Fruit fly (Drosophila melanogaster) Kc167 (cell line): Measurements from ENCODE around the gene CG11037.

Source experiments
- Myc ChIP-seq: fragments of >200 bp; optimal IDR thresholded peaks from 2 replicates; lab custom pipeline; 2017; ENCODE audit warnings: missing external identifiers
- Sin3A ChIP-seq: fragments of >200 bp; optimal IDR thresholded peaks from 2 replicates; lab custom pipeline; 2018; ENCODE audit warnings: missing external identifiers
- h ChIP-seq: fragments of >200 bp; optimal IDR thresholded peaks from 3 replicates; lab custom pipeline; 2018; ENCODE audit warnings: missing external identifiers
- insv ChIP-seq: fragments of >200 bp; optimal IDR thresholded peaks from 3 replicates; lab custom pipeline; 2018; ENCODE audit warnings: missing external identifiers
- psq ChIP-seq: fragments of >200 bp; optimal IDR thresholded peaks from 2 replicates; lab custom pipeline; 2017; ENCODE audit warnings: missing external identifiers
- ttk ChIP-seq: sonication (Bioruptor generic); optimal IDR thresholded peaks from 2 replicates; lab custom pipeline; 2017; ENCODE audit warnings: missing external identifiers

Gene CG11037

DNA sequence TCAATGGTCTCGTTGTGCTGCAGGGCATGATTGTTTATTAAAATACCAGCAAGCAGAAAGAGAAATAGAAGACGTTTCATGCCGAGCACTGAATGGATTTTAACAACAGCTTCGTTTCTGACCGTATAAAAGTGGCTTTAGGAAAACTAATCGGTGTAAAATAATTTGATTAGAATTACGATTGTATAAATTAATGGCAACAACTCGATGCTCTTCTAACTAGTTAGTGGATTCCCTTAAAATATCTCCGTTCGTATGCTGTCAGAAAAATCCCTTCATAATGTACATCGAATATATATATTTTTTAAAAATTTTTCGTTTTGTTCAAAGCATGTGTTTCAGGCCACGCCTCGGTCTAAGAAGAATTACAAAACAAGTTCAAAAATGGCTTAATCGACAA is 4.5 kb downstream of the CG11037 start, which contains the start of the genes Sems and CG10588:
Gene Sems (minus strand): TSS at position 101 of the 400 bp plus-strand sequence.
Gene CG10588 (plus strand): TSS at position 285 of the 400 bp plus-strand sequence.
- no peak for TF ChIP-seq ttk
- no peak for TF ChIP-seq insv (lab: Kevin White, UChicago)
- TF ChIP-seq h: no peak
- no peak for TF ChIP-seq psq (lab: Kevin White, UChicago)
- TF ChIP-seq Sin3A (lab: Kevin White, UChicago): no peak
- TF ChIP-seq Myc (lab: Kevin White, UChicago): no peak

DNA sequence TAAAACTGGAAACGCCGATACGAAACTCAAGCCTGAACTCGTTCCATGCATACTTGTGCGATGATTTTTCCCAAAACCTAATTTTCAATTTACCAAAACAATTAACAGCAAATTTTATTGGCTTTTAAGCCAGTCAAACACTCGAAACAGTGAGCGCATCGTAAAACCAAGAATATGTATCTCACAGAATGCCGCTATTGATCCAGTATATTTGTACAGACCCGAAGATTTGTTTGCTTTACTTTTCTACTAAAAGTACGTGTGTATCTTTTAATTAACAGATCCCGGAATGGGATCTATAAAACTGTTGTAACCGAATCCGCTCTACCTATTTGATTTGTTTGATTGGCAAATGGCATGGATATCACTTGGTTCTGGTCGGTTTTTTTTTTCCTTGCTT is 7.1 kb downstream of the CG11037 start:
- TF ChIP-seq psq (lab: Kevin White, UChicago): no peak
- no peak for TF ChIP-seq insv (lab: Kevin White, UChicago)

DNA sequence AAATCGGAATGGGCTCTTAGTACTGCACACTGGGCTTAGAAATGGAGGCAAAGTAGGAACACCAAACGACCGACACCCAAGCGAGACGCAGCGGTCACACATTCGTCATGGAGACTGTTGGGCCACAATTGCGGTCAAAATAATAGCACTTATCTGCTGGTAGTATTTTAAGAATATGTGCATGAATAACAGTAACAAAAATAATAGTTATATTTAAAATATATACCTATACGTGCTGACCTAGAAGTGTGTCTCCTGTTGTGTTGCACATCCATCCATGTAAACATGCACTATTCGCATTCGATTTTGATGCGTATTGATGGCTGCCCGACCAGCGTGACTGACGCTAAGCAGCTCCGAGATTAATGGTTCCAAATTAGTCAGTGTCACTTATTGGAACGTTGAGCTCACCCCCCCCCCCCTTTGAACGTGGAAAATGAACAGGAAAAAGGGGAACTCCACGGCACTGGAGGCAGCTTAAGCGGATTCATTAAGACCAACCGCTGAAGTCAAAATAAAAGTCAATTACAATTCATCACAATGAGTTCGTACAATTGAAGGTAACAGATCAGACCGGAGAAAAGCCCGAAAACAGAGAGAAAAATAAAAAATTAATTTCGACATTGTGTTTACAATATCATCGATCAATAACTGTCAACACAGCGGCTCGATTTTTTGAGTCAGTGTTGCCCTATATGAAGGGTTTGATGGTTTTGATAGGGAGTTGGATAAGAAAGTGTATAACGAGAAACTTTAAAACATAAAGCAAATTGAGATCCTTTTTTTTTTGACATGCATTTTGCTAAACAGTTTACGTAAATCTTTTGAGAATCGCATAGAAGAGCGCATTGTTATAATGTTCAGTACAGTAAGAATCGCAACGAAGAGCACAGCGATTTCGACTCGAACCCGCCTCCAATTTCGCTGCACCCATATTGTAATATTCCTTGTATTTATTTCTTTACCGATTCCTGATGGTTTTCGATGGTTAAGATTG is 8.3 kb downstream of the CG11037 start:
- TF ChIP-seq ttk (no peak), Myc (lab: Kevin White, UChicago) (no peak), insv (lab: Kevin White, UChicago) (no peak), Sin3A (lab: Kevin White, UChicago) (no peak), h (no peak), psq (lab: Kevin White, UChicago) (no peak)

DNA sequence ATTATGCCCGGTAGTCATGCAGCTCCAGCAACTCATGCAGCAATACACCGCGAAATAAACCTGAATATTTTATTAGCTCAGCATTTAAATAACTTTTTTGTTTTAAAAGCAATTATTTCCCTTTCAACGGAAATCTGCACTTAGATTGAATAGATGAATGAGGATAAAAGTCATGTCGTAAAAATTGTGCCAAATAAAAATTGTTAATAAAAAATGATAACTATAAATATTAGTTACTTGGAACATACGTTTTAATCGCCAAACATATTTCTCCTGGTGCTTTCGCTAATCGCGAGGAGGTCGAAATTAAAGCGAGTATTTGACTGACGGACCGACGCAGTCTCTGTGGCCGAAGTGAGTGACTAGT is 9.1 kb downstream of the CG11037 start:
- no peak for TF ChIP-seq h
- TF ChIP-seq insv (lab: Kevin White, UChicago): no peak
- TF ChIP-seq ttk: no peak
- no peak for TF ChIP-seq Sin3A (lab: Kevin White, UChicago)

DNA sequence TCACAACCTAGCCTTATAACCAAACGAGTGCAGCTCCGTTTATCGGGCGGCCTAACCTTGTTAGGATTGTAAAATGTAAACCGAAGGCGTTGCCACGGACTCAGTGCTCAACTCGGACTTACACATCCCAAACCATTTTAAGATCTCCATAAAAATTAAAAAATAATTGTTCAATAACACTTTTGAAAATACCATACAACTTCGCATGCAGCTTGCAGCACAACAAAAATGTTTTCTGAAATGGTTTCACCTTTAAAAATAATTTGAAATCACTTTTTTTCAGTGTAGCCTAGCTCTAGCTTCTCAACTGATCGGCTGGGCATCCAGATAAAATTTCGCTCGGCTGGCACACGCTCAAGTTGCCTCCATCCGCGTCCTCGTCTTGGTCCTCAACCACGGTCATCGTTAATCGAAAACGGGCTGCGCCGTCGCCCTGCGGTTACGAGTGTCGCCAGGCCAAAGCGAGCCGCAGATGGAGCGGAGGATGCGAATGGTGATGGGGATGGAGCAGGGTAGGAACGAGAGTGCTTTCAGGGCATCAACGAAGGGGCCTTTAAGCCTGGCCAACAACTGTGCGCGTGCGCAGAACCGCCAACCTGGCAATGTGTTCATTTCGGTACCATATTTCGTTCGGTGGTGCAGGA is 9.6 kb downstream of the CG11037 start:
- TF ChIP-seq Sin3A (lab: Kevin White, UChicago) (no peak), h (no peak), Myc (lab: Kevin White, UChicago) (no peak), psq (lab: Kevin White, UChicago) (no peak), insv (lab: Kevin White, UChicago) (no peak), ttk (no peak)

DNA sequence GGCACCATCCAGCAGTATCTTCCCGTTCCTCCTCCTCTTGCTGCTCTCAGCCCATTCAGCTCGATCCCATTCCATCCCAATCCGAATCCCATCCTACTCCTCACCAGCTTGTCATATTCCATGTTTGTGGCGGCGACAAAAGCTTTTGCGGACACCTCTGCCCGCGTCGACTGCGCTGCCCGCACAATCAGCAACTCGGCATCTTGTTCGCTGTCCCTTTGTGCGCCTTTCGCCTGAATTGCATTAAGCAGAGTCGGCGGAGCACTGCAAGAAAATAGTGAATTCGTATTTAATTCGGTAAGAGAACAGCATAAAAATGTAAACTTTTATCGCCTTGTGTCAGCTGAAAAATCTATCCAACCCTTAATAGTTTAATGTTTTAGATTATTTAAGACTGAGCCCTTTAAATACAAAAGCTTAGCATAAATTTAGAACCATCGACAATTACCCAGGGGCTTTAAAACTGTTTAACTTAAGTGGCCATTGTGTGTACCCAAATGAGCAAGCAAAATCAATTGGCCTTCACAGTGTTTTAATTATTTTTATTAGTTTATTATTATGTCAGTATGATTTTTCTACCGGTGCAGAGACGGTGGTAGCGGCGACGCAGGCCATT is 10.6 kb downstream of the CG11037 start:
- no peak for TF ChIP-seq Sin3A (lab: Kevin White, UChicago)
- TF ChIP-seq Myc (lab: Kevin White, UChicago): no peak
- TF ChIP-seq h: no peak
- no peak for TF ChIP-seq insv (lab: Kevin White, UChicago)
- no peak for TF ChIP-seq ttk
- no peak for TF ChIP-seq psq (lab: Kevin White, UChicago)

DNA sequence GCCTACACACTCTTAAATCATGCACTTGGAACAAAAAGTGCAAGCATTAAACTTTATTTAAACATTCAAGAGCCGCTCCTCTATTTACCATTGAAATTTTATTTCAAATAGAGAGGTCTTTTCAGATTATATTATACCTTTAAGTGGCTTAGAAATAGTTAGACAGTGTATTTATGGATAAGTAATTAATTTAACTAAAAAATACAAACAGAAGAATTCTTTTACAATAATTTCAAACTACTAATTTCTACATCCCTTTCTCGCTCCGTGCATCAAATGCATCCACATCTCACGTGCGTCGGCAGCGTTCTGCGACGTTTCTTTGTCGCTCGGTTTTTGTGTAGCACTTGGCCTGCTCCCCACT is 11.1 kb downstream of the CG11037 start:
- TF ChIP-seq ttk: no peak
- TF ChIP-seq Myc (lab: Kevin White, UChicago): no peak
- no peak for TF ChIP-seq Sin3A (lab: Kevin White, UChicago)

DNA sequence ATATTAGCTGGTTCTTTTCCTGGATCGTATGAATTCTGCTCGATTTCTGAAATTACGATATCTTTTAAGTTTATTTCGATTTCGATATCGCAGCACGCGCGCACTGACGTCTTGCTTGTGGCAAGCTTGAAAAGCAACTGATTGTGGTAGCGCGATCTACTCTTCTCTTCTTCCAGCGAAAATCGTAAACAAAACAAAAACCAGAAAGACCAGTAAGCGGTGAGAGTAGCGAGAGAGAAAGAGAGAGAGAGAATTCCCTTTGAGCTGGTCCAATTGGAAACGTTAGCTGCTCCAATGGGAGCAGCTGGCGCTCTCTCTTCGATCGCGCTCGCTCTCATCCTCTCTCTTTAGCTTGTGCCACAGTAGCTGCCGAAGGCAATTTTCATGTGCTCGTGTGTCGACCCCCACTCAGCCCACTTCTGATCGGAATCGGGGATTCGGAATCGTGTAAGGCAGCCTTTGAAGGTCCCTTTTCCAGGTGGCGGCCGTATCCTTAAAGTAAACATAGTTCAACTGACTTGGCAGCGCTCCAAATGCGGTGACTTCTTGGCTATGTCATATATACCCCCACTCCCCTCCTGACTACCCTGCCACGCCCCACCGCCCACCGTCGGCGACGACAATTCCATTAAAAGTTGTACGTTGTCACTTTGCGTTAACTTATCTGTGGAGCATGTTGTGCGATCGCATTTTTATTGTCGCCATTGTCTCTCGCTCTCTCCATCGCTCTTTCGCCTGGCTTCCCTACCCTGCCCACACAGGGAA is 11.6 kb downstream of the CG11037 start, which contains the start of gene fng:
Gene fng (minus strand): TSS at position 142 of the 765 bp plus-strand sequence.
- TF ChIP-seq insv (lab: Kevin White, UChicago) (no peak), ttk (no peak), Myc (lab: Kevin White, UChicago) (no peak), psq (lab: Kevin White, UChicago) (no peak), Sin3A (lab: Kevin White, UChicago) (no peak), h (no peak)

DNA sequence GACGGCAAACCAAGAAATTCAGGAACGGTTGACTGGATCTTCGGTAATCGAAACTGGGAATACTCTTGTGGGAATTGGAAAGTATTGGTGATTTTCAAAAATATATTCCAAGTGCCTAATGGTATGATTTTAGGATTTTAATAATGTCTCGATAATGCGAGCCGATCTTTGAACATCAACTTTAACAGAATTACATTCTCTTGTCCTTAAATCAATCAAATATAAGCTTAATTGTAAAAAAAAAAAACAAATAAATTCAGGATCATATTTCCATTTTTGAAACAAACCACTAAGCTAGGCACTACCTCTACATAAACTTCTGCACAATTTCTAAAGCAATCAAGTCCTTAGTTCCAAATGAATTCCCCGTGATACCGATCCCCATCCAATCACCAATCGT is 12.8 kb downstream of the CG11037 start:
- TF ChIP-seq psq (lab: Kevin White, UChicago): no peak
- no peak for TF ChIP-seq h
- TF ChIP-seq insv (lab: Kevin White, UChicago): no peak
- TF ChIP-seq ttk: no peak
- no peak for TF ChIP-seq Myc (lab: Kevin White, UChicago)

DNA sequence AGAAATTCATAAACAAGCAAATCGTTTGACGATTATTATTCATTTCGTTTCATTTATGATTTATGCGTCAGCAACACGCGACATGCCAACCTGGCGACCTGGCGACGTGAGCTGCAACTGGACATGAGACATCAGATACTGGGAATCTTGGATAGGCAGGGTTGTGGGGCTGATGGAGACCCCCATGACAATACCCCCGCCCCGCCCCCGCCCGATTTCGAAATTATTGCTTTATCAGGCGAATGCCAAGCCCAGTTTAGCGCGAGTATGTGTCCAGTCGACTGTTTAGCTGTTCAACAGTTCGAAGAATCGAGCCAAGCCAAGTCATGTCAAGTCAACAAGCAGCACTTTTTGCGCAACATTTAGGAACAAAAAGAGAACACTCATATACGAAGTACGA is 14.2 kb downstream of the CG11037 start:
- TF ChIP-seq h (no peak), insv (lab: Kevin White, UChicago) (no peak), Sin3A (lab: Kevin White, UChicago) (no peak), Myc (lab: Kevin White, UChicago) (no peak), psq (lab: Kevin White, UChicago) (no peak), ttk (no peak)

DNA sequence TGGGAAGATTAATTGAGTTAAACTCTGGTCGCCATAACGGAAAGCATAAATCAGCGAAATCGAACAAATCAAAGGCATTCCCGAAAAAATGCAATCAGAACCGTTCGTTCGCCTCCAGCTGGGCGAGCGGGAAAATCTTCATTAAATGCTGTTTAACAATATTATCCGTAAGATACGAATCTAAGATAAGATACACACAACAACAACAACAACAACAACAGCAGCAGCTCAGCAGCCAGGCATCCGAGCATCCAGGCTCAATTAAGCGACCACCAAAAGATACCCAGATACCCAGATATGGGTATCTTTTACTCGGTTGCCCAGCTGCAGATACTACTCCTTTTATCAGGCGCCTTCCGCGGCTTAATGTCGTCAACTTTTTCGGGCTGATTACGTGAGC is 15.1 kb downstream of the CG11037 start:
- no peak for TF ChIP-seq Sin3A (lab: Kevin White, UChicago)
- no peak for TF ChIP-seq insv (lab: Kevin White, UChicago)
- TF ChIP-seq Myc (lab: Kevin White, UChicago): no peak
- no peak for TF ChIP-seq ttk
- no peak for TF ChIP-seq psq (lab: Kevin White, UChicago)
- no peak for TF ChIP-seq h
